Worm (Caenorhabditis elegans) whole organism, mixed stage, embryonic: ENCODE measurements around the gene fpn-1.2.

Experiments used
- M03D4.4 ChIP-seq: sonication (generic microtip); optimal IDR thresholded peaks from 2 replicates; lab custom pipeline; 2017; ENCODE audit warnings: mild to moderate bottlenecking, missing genetic modification characterization, missing compliant biosample characterization
- bed-3 ChIP-seq: fragments of 200-800 bp; sonication (Bioruptor generic); optimal IDR thresholded peaks from 3 replicates; lab custom pipeline; 2018; ENCODE audit warnings: mild to moderate bottlenecking, missing genetic modification characterization, moderate library complexity, missing compliant biosample characterization
- blmp-1 ChIP-seq: fragments of 150-350 bp; optimal IDR thresholded peaks from 2 replicates; lab custom pipeline; 2014; ENCODE audit warnings: missing biosample characterization, missing genetic modification characterization
- ceh-39 ChIP-seq: fragments of 150-350 bp; optimal IDR thresholded peaks from 2 replicates; lab custom pipeline; 2014; ENCODE audit warnings: missing biosample characterization, missing genetic modification characterization
- ceh-83 ChIP-seq: fragments of 200-800 bp; sonication (Bioruptor generic); optimal IDR thresholded peaks from 2 replicates; lab custom pipeline; 2018; ENCODE audit warnings: mild to moderate bottlenecking, missing genetic modification characterization, missing compliant biosample characterization
- ces-1 ChIP-seq: fragments of 150-350 bp; optimal IDR thresholded peaks from 2 replicates; lab custom pipeline; 2014; ENCODE audit warnings: missing biosample characterization, missing genetic modification reagents, missing genetic modification characterization
- cnd-1 ChIP-seq: fragments of 200-800 bp; sonication (Bioruptor generic); optimal IDR thresholded peaks from 2 replicates; lab custom pipeline; 2018; ENCODE audit warnings: mild to moderate bottlenecking, missing genetic modification characterization, missing compliant biosample characterization
- drap-1 ChIP-seq: fragments of 200-800 bp; sonication (Bioruptor generic); optimal IDR thresholded peaks from 3 replicates; lab custom pipeline; 2018; ENCODE audit warnings: mild to moderate bottlenecking, missing genetic modification characterization, missing compliant biosample characterization
- elt-1 ChIP-seq: sonication (generic microtip); optimal IDR thresholded peaks from 2 replicates; lab custom pipeline; 2017; ENCODE audit warnings: missing genetic modification characterization, mild to moderate bottlenecking, missing compliant biosample characterization, antibody characterized with exemption, moderate library complexity, borderline replicate concordance; ENCODE audit not compliant: insufficient read depth
- flh-1 ChIP-seq: fragments of 200-800 bp; sonication (Bioruptor generic); optimal IDR thresholded peaks from 2 replicates; lab custom pipeline; 2018; ENCODE audit warnings: mild to moderate bottlenecking, missing genetic modification characterization, moderate library complexity, missing compliant biosample characterization
- ham-2 ChIP-seq: fragments of 200-800 bp; sonication (Bioruptor generic); optimal IDR thresholded peaks from 2 replicates; lab custom pipeline; 2018; ENCODE audit warnings: mild to moderate bottlenecking, missing genetic modification characterization, missing compliant biosample characterization
- hlh-1 ChIP-seq: fragments of 150-350 bp; optimal IDR thresholded peaks from 2 replicates; lab custom pipeline; 2014; ENCODE audit warnings: missing biosample characterization, missing genetic modification reagents, missing genetic modification characterization
- lin-32 ChIP-seq: fragments of 200-800 bp; sonication (Bioruptor generic); optimal IDR thresholded peaks from 2 replicates; lab custom pipeline; 2018; ENCODE audit warnings: mild to moderate bottlenecking, missing genetic modification characterization, missing compliant biosample characterization
- lsy-2 ChIP-seq: fragments of 150-350 bp; optimal IDR thresholded peaks from 2 replicates; lab custom pipeline; 2014; ENCODE audit warnings: missing biosample characterization, missing genetic modification characterization
- mab-5 ChIP-seq: fragments of 150-350 bp; optimal IDR thresholded peaks from 2 replicates; lab custom pipeline; 2014; ENCODE audit warnings: missing biosample characterization, missing genetic modification characterization
- mep-1 ChIP-seq: fragments of 150-350 bp; optimal IDR thresholded peaks from 2 replicates; lab custom pipeline; 2017; ENCODE audit warnings: missing biosample characterization, missing genetic modification reagents, missing genetic modification characterization, inconsistent platforms
- mls-2 ChIP-seq: sonication (generic microtip); optimal IDR thresholded peaks from 2 replicates; lab custom pipeline; 2016; ENCODE audit warnings: mild to moderate bottlenecking, missing genetic modification characterization, moderate library complexity, missing compliant biosample characterization
- nhr-12 ChIP-seq: fragments of 150-350 bp; optimal IDR thresholded peaks from 2 replicates; lab custom pipeline; 2014; ENCODE audit warnings: missing biosample characterization, missing genetic modification characterization
- nhr-2 ChIP-seq: fragments of 150-350 bp; optimal IDR thresholded peaks from 2 replicates; lab custom pipeline; 2014; ENCODE audit warnings: missing biosample characterization, missing genetic modification characterization
- nhr-237 ChIP-seq: fragments of 150-350 bp; optimal IDR thresholded peaks from 2 replicates; lab custom pipeline; 2014; ENCODE audit warnings: missing biosample characterization, missing genetic modification characterization
- nhr-28 ChIP-seq: fragments of 150-350 bp; optimal IDR thresholded peaks from 2 replicates; lab custom pipeline; 2014; ENCODE audit warnings: missing biosample characterization, missing genetic modification characterization
- pha-4 ChIP-seq: fragments of 150-350 bp; optimal IDR thresholded peaks from 2 replicates; lab custom pipeline; 2018; ENCODE audit warnings: missing biosample characterization, missing genetic modification reagents, missing genetic modification characterization
- sem-2 ChIP-seq: fragments of 200-800 bp; sonication (Bioruptor generic); optimal IDR thresholded peaks from 2 replicates; lab custom pipeline; 2018; ENCODE audit warnings: mild to moderate bottlenecking, missing genetic modification characterization, missing compliant biosample characterization
- snpc-4 ChIP-seq: fragments of 150-350 bp; optimal IDR thresholded peaks from 2 replicates; lab custom pipeline; 2014; ENCODE audit warnings: missing biosample characterization, missing genetic modification characterization
- sptf-1 ChIP-seq: sonication (generic microtip); optimal IDR thresholded peaks from 2 replicates; lab custom pipeline; 2017; ENCODE audit warnings: mild to moderate bottlenecking, missing genetic modification characterization, moderate library complexity, missing compliant biosample characterization
- unc-120 ChIP-seq: sonication (generic microtip); optimal IDR thresholded peaks from 2 replicates; lab custom pipeline; 2017; ENCODE audit warnings: missing genetic modification characterization, missing compliant biosample characterization; ENCODE audit not compliant: poor library complexity, severe bottlenecking
- unc-39 ChIP-seq: fragments of 150-350 bp; optimal IDR thresholded peaks from 2 replicates; lab custom pipeline; 2014; ENCODE audit warnings: missing biosample characterization, missing genetic modification characterization
- unc-62 ChIP-seq: fragments of 150-350 bp; optimal IDR thresholded peaks from 2 replicates; lab custom pipeline; 2014; ENCODE audit warnings: missing biosample characterization, missing genetic modification reagents, missing genetic modification characterization
- zip-8 ChIP-seq: fragments of 150-350 bp; optimal IDR thresholded peaks from 2 replicates; lab custom pipeline; 2014; ENCODE audit warnings: missing biosample characterization, missing genetic modification characterization
- ztf-11 ChIP-seq: fragments of 150-350 bp; optimal IDR thresholded peaks from 2 replicates; lab custom pipeline; 2014; ENCODE audit warnings: missing biosample characterization, missing genetic modification characterization

fpn-1.2 gene

DNA sequence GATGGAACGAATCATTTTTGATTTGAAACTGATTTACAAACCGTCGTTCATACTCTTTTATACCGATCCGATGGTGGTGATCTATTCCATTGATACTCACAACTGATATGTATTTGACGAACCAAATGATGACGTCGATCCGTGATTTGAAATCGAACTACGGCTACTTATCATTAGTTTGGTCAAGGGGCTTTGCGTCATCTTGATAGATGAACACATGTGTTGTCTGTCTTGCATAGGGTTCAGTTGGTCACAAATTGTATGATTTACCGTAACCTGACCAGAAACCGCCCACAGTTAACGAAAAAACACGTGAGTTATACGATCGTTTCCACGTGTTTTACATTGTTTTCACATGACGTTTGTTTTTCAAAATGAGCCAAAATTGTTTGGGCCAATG lies 14.3 kb downstream of the fpn-1.2 start, which contains the start of gene cnc-2:
Gene cnc-2 (minus strand): TSS at position 24 of the 400 bp plus-strand sequence.
- TF ChIP-seq flh-1 (GFP tag; lab: Kevin White, UChicago), result no peak
- TF ChIP-seq ceh-83 (GFP tag; lab: Kevin White, UChicago), result no peak
- TF ChIP-seq snpc-4, result no peak
- no peak for TF ChIP-seq pha-4 (tag; lab: Kevin White, UChicago)
- TF ChIP-seq ztf-11 (tag; lab: Kevin White, UChicago), result no peak
- no peak for TF ChIP-seq drap-1 (GFP tag; lab: Kevin White, UChicago)
- TF ChIP-seq lsy-2, result no peak
- no peak for TF ChIP-seq unc-120 (tag; lab: Kevin White, UChicago)
- no peak for TF ChIP-seq mep-1 (tag; lab: Kevin White, UChicago)
- no peak for TF ChIP-seq ceh-39
- TF ChIP-seq unc-39 (tag; lab: Kevin White, UChicago), result no peak
- TF ChIP-seq, all 35 proteins: peak for 0

DNA sequence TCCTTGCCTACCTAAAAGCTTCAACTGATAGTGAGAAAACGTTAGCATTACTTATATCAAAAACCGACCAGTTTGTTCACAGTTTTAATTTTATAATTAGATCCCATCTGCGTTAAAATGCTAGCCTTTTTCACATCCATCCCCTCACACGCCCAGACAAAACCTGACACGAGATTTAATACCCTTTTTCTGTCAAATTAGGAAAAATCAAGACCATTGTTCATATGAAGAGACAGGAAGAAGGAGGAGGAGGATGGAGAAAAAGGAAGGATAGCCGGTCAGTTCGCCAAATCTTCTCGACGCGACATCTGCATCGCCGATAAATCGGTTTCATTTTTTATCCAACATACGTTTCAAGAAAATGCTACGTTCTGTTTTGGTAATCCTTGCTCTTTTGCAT lies 16.8 kb downstream of the fpn-1.2 start, which contains the start of gene cnc-3:
Gene cnc-3 (plus strand): TSS at position 281 of the 400 bp plus-strand sequence.
- no peak for TF ChIP-seq flh-1 (GFP tag; lab: Kevin White, UChicago)
- no peak for TF ChIP-seq sem-2 (GFP tag; lab: Kevin White, UChicago)
- no peak for TF ChIP-seq drap-1 (GFP tag; lab: Kevin White, UChicago)
- no peak for TF ChIP-seq ztf-11 (tag; lab: Kevin White, UChicago)
- no peak for TF ChIP-seq nhr-2 (tag; lab: Kevin White, UChicago)
- TF ChIP-seq blmp-1 (tag; lab: Kevin White, UChicago), result no peak
- TF ChIP-seq lin-32, result no peak
- no peak for TF ChIP-seq snpc-4
- no peak for TF ChIP-seq unc-120 (tag; lab: Kevin White, UChicago)
- no peak for TF ChIP-seq ces-1 (GFP tag; lab: Kevin White, UChicago)
- TF ChIP-seq zip-8 (tag; lab: Kevin White, UChicago), result no peak
- TF ChIP-seq sptf-1 (tag; lab: Kevin White, UChicago), result no peak
- TF ChIP-seq lsy-2, result no peak
- TF ChIP-seq mls-2, result no peak
- no peak for TF ChIP-seq hlh-1
- no peak for TF ChIP-seq M03D4.4 (tag; lab: Kevin White, UChicago)
- TF ChIP-seq mep-1 (tag; lab: Kevin White, UChicago), result no peak
- TF ChIP-seq nhr-12 (tag; lab: Kevin White, UChicago), result no peak
- no peak for TF ChIP-seq nhr-28 (tag; lab: Kevin White, UChicago)
- no peak for TF ChIP-seq bed-3 (GFP tag; lab: Kevin White, UChicago)

DNA sequence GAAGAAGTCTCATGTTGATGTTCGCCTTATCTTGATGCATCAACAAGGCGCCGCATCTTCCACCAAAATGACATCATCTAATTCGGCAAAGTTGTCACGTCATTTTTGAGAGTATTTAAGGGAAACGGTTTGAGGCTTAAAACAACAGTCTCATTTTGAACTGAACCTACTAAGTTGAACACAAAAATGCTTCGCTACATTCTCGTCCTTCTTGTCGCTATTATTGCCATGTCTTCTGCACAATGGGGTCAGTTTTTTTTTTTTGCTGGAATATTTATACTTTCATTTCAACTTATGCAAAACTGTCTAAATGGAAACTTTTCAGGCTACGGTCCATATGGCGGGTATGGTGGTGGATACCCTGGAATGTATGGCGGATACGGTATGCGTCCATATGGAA lies 17.4 kb downstream of the fpn-1.2 start, which contains the start of gene cnc-4:
Gene cnc-4 (plus strand): TSS at position 117 of the 400 bp plus-strand sequence.
- TF ChIP-seq ham-2 (GFP tag; lab: Kevin White, UChicago) (no peak), lin-32 (no peak), mls-2 (no peak)

DNA sequence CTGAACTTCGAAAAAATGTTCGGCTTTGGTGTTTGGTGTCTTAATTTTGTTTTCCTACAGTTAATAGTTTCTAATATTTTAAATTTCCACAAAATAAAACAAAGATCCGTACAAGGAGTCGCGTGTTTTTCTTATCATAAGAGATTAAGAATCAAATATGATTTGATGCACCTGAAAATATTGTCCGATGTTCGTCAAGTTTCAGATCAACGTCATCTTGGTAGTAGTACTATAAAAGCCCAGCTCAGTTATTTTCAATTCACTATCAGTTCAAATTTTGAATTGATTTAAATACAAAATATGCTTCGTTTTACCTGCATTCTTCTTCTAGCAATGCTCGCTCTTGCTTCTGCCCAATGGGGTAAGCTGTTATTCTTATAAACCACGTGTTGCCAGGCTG lies 19.4 kb downstream of the fpn-1.2 start, which contains the start of gene cnc-5:
Gene cnc-5 (plus strand): TSS at position 301 of the 400 bp plus-strand sequence.
- TF ChIP-seq ces-1 (GFP tag; lab: Kevin White, UChicago), result no peak
- TF ChIP-seq cnd-1 (tag; lab: Kevin White, UChicago), result no peak
- TF ChIP-seq nhr-237 (tag; lab: Kevin White, UChicago), result no peak
- TF ChIP-seq unc-62 (GFP tag; lab: Kevin White, UChicago), result no peak
- no peak for TF ChIP-seq bed-3 (GFP tag; lab: Kevin White, UChicago)
- no peak for TF ChIP-seq sem-2 (GFP tag; lab: Kevin White, UChicago)
- no peak for TF ChIP-seq nhr-12 (tag; lab: Kevin White, UChicago)
- no peak for TF ChIP-seq pha-4 (tag; lab: Kevin White, UChicago)
- no peak for TF ChIP-seq elt-1
- TF ChIP-seq blmp-1 (tag; lab: Kevin White, UChicago), result no peak
- no peak for TF ChIP-seq drap-1 (GFP tag; lab: Kevin White, UChicago)
- TF ChIP-seq ceh-83 (GFP tag; lab: Kevin White, UChicago), result no peak

DNA sequence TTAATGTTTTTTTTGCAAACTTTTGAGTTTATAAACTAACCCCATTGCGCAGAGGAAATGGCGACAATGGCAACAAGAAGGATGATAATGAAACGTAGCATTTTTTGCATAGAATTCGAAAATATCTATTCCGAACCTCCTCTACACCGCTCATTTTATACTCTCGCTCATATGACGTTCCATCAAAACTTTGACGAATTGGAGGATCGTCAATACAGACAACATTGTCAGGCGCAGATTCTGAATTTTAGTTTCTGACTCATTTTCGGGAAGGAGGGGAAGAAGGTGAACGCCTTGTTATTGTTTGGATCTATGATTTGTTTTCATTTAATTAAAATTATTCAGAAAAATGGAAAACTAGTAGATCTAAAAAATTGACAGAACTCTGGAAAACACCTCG lies 20.3 kb downstream of the fpn-1.2 start, which contains the start of gene cnc-1:
Gene cnc-1 (minus strand): TSS at position 101 of the 400 bp plus-strand sequence.
- TF ChIP-seq nhr-12 (tag; lab: Kevin White, UChicago), result no peak
- TF ChIP-seq nhr-2 (tag; lab: Kevin White, UChicago), result no peak
- TF ChIP-seq M03D4.4 (tag; lab: Kevin White, UChicago), result no peak
- no peak for TF ChIP-seq mls-2
- no peak for TF ChIP-seq lsy-2
- no peak for TF ChIP-seq mab-5
- no peak for TF ChIP-seq bed-3 (GFP tag; lab: Kevin White, UChicago)
- no peak for TF ChIP-seq drap-1 (GFP tag; lab: Kevin White, UChicago)
- TF ChIP-seq cnd-1 (tag; lab: Kevin White, UChicago), result no peak
